Worm (Caenorhabditis elegans) whole organism, L3 larva: ENCODE results near the gene F29A7.3.

Experiments
- ceh-28 ChIP-seq: fragments of 150-350 bp; optimal IDR thresholded peaks from 2 replicates; lab custom pipeline; 2014; ENCODE audit warnings: missing biosample characterization, missing genetic modification reagents, missing genetic modification characterization
- fkh-10 ChIP-seq: sonication (generic microtip); optimal IDR thresholded peaks from 2 replicates; lab custom pipeline; 2017; ENCODE audit warnings: missing biosample characterization, missing genetic modification reagents, missing genetic modification characterization
- lin-39 ChIP-seq: fragments of 150-350 bp; optimal IDR thresholded peaks from 2 replicates; lab custom pipeline; 2018; ENCODE audit warnings: missing biosample characterization, missing genetic modification reagents, missing genetic modification characterization
- mdl-1 ChIP-seq: fragments of 150-350 bp; optimal IDR thresholded peaks from 2 replicates; lab custom pipeline; 2014; ENCODE audit warnings: missing biosample characterization, missing genetic modification characterization
- snpc-4 ChIP-seq: fragments of 150-350 bp; optimal IDR thresholded peaks from 2 replicates; lab custom pipeline; 2014; ENCODE audit warnings: missing biosample characterization, missing genetic modification characterization
- unc-62 ChIP-seq: fragments of 150-350 bp; sonication (generic microtip); optimal IDR thresholded peaks from 4 replicates; lab custom pipeline; 2014; ENCODE audit warnings: missing biosample characterization, missing genetic modification reagents, missing genetic modification characterization

ce11 chrII:2710919-2711318 lies 42.2 kb upstream of the F29A7.3 start, which contains the start of gene T05A8.2:
- TF ChIP-seq mdl-1 (tag; lab: Kevin White, UChicago) (no peak), unc-62 (GFP tag; lab: Kevin White, UChicago) (no peak), fkh-10 (no peak), snpc-4 (no peak), ceh-28 (tag; lab: Kevin White, UChicago) (no peak), lin-39 (no peak)
